Worm (Caenorhabditis elegans): ENCODE results near the gene irld-47.

The irld-47 gene

ce11 chrII:7781102-7781616 lies 41.2 kb downstream of the irld-47 start, which contains the start of the genes snpc-1.1 and spdl-1:
Gene snpc-1.1 (minus strand): TSS chrII:7781301.
Gene spdl-1 (plus strand): TSS chrII:7781566.
- TF ChIP-seq drap-1 (GFP tag; optimal IDR thresholded peaks at IDR 0.05) (no peak), lsy-2 (tag; optimal IDR thresholded peaks at IDR 0.05) (peak; percentile 41), M03D4.4 (tag; optimal IDR thresholded peaks at IDR 0.05) (no peak), mep-1 (tag; optimal IDR thresholded peaks at IDR 0.05) (peak; percentile 58), ceh-83 (GFP tag; optimal IDR thresholded peaks at IDR 0.05) (no peak), ceh-39 (tag; optimal IDR thresholded peaks at IDR 0.05) (peak; percentile 37)

- no peak for TF ChIP-seq tbx-8 (GFP tag; optimal IDR thresholded peaks at IDR 0.05)
- no peak for TF ChIP-seq ceh-43 (GFP tag; optimal IDR thresholded peaks at IDR 0.05)
- no peak for TF ChIP-seq nhr-237 (tag; optimal IDR thresholded peaks at IDR 0.05)
- no peak for TF ChIP-seq ces-1 (GFP tag; optimal IDR thresholded peaks at IDR 0.05)
- TF ChIP-seq sem-2 (GFP tag; optimal IDR thresholded peaks at IDR 0.05), result no peak
Measured at ce11 chrII:7778273-7778672, 44.1 kb downstream of the irld-47 start.

ce11 chrII:7777320-7777978 lies 44.9 kb downstream of the irld-47 start, which contains the start of gene mthf-1:
Gene mthf-1 (minus strand): TSS chrII:7777823.
- peak; percentile 7 for TF ChIP-seq elt-1 (tag; optimal IDR thresholded peaks at IDR 0.05; ENCODE audit: borderline replicate concordance, insufficient read depth)
- no peak for TF ChIP-seq unc-39 (tag; optimal IDR thresholded peaks at IDR 0.05)
- TF ChIP-seq flh-1 (GFP tag; optimal IDR thresholded peaks at IDR 0.05), result no peak
- TF ChIP-seq lin-32 (GFP tag; optimal IDR thresholded peaks at IDR 0.05), result no peak

- TF ChIP-seq elt-1 (tag; optimal IDR thresholded peaks at IDR 0.05; ENCODE audit: borderline replicate concordance, insufficient read depth), result peak; percentile 13
- no peak for TF ChIP-seq cnd-1 (tag; optimal IDR thresholded peaks at IDR 0.05)
- no peak for TF ChIP-seq ham-2 (GFP tag; optimal IDR thresholded peaks at IDR 0.05)
- TF ChIP-seq snpc-4 (tag; optimal IDR thresholded peaks at IDR 0.05), result no peak
- TF ChIP-seq ceh-43 (GFP tag; optimal IDR thresholded peaks at IDR 0.05), result no peak
- no peak for TF ChIP-seq hlh-1 (tag; optimal IDR thresholded peaks at IDR 0.05)
- TF ChIP-seq unc-120 (tag; optimal IDR thresholded peaks at IDR 0.05; ENCODE audit: poor library complexity, severe bottlenecking), result no peak
- peak; percentile 39 for TF ChIP-seq elt-3 (tag; optimal IDR thresholded peaks at IDR 0.05)
- TF ChIP-seq unc-62 (GFP tag; optimal IDR thresholded peaks at IDR 0.05), result no peak
- TF ChIP-seq lin-13 (tag; optimal IDR thresholded peaks at IDR 0.05), result no peak
- no peak for TF ChIP-seq ces-1 (GFP tag; optimal IDR thresholded peaks at IDR 0.05)
Measured at ce11 chrII:7776715-7777114, 45.6 kb downstream of the irld-47 start.

ce11 chrII:7776232-7776631 lies 46.1 kb downstream of the irld-47 start:
- TF ChIP-seq elt-1 (tag; optimal IDR thresholded peaks at IDR 0.05; ENCODE audit: borderline replicate concordance, insufficient read depth), result peak; percentile 63
- no peak for TF ChIP-seq nhr-28 (tag; optimal IDR thresholded peaks at IDR 0.05)

ce11 chrII:7773427-7773993 lies 48.8 kb downstream of the irld-47 start:
- TF ChIP-seq mls-2 (tag; optimal IDR thresholded peaks at IDR 0.05) (no peak), snpc-4 (tag; optimal IDR thresholded peaks at IDR 0.05) (no peak), cnd-1 (tag; optimal IDR thresholded peaks at IDR 0.05) (no peak), sem-2 (GFP tag; optimal IDR thresholded peaks at IDR 0.05) (no peak), nhr-12 (tag; optimal IDR thresholded peaks at IDR 0.05) (no peak), nhr-28 (tag; optimal IDR thresholded peaks at IDR 0.05) (no peak), mab-5 (tag; optimal IDR thresholded peaks at IDR 0.05) (no peak), unc-39 (tag; optimal IDR thresholded peaks at IDR 0.05) (no peak)

- TF ChIP-seq lin-13 (tag; optimal IDR thresholded peaks at IDR 0.05), result no peak
Measured at ce11 chrII:7772411-7772810, 49.9 kb downstream of the irld-47 start, which contains the start of gene C06A8.6. Gene C06A8.6 (plus strand): TSS chrII:7772499.

Data from whole organism, mixed stage, embryonic.